Fruit fly (Drosophila melanogaster): ENCODE measurements around the gene CG42264.

DNA sequence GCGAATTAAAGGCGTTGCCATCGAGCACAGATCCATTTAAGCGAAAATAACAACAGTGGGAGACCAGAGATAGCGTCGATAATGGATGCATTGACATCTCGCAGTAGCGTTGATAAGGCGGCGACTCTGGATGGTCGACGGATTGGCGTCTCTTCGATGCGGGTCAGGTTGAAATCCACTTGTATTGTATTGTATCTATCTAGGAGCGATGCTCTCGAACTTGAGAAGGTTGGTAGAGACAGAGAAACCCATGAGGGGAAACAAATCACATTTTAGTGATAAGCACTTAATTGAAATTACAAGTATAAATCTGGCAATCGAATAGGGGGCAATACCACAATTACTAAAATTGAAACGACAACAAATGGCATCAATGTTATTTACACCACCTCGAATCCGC is 52.9 kb downstream of the CG42264 start:
- TF ChIP-seq psq (optimal IDR thresholded peaks at IDR 0.05) (no peak), usp (GFP tag; optimal IDR thresholded peaks at IDR 0.05) (no peak)
